Fruit fly (Drosophila melanogaster): Measurements from ENCODE around the gene Nha1.

Nha1 gene

dm6 chr2L:6830264-6830729 lies 39.9 kb downstream of the Nha1 start (continued):
- TF ChIP-seq CG2875 (GFP tag; optimal IDR thresholded peaks at IDR 0.05), result peak; percentile 21
- TF ChIP-seq ranshi (GFP tag; IDR thresholded peaks at IDR 0.05), result no peak
- TF ChIP-seq CG6813 (GFP tag; optimal IDR thresholded peaks at IDR 0.05), result peak; percentile 49
- TF ChIP-seq CG30020 (tag; optimal IDR thresholded peaks at IDR 0.05), result peak; percentile 36
- peak; percentile 27 for TF ChIP-seq CG2202 (tag; optimal IDR thresholded peaks at IDR 0.05)
- 0 out of 2 replicates have a peak, but pooled peaks have one; percentile 7 for TF ChIP-seq ap (GFP tag; IDR thresholded peaks at IDR 0.05)
- peak; percentile 50 for TF ChIP-seq CG1602 (GFP tag; optimal IDR thresholded peaks at IDR 0.05)
- peak; percentile 54; the same call in 1 of the 2 replicates for TF ChIP-seq CG10959 (GFP tag; IDR thresholded peaks at IDR 0.05)
- peak; percentile 88 for TF ChIP-seq CG18262 (tag; optimal IDR thresholded peaks at IDR 0.05)
- peak; percentile 36 for TF ChIP-seq Hand (GFP tag; optimal IDR thresholded peaks at IDR 0.05)
- no peak for TF ChIP-seq CG14014 (GFP tag; IDR thresholded peaks at IDR 0.05)
- TF ChIP-seq CG4360 (GFP tag; IDR thresholded peaks at IDR 0.05), result no peak
- peak in 1 of 2 experiments; percentile 27 for TF ChIP-seq dpn (GFP tag; optimal IDR thresholded peaks at IDR 0.05)
- peak; percentile 53 for TF ChIP-seq CG9437 (GFP tag; optimal IDR thresholded peaks at IDR 0.05)
- TF ChIP-seq E2f1 (GFP tag; IDR thresholded peaks at IDR 0.05), result peak; percentile 36; the same call in 1 of the 2 replicates
- no peak for TF ChIP-seq pan (optimal IDR thresholded peaks at IDR 0.05)
- TF ChIP-seq pan (GFP tag; optimal IDR thresholded peaks at IDR 0.05 in 1 of 2, IDR thresholded peaks at IDR 0.05 in 1 of 2), result peak in 1 of 2 experiments; percentile 15
- peak; percentile 2 for TF ChIP-seq salm (tag; optimal IDR thresholded peaks at IDR 0.05)
- no peak for TF ChIP-seq slou (GFP tag; optimal IDR thresholded peaks at IDR 0.05)
- no peak for TF ChIP-seq gfzf (GFP tag; optimal IDR thresholded peaks at IDR 0.05)
- peak; percentile 45 for TF ChIP-seq scrt (GFP tag; optimal IDR thresholded peaks at IDR 0.05)
- peak; percentile 17 for TF ChIP-seq NfI (GFP tag; optimal IDR thresholded peaks at IDR 0.05)
- no peak for TF ChIP-seq zfh2 (GFP tag; optimal IDR thresholded peaks at IDR 0.05)
- TF ChIP-seq repo (GFP tag; optimal IDR thresholded peaks at IDR 0.05), result no peak
- peak; percentile 68 for TF ChIP-seq fd102C (GFP tag; optimal IDR thresholded peaks at IDR 0.05)
- TF ChIP-seq YL-1 (GFP tag; optimal IDR thresholded peaks at IDR 0.05), result no peak
- peak; percentile 54 for TF ChIP-seq Ets65A (GFP tag)
- TF ChIP-seq Sox100B (GFP tag; optimal IDR thresholded peaks at IDR 0.05), result peak; percentile 78
- TF ChIP-seq CG3163 (GFP tag; optimal IDR thresholded peaks at IDR 0.05), result no peak
- peak; percentile 24 for TF ChIP-seq CG12155 (GFP tag; optimal IDR thresholded peaks at IDR 0.05)
- TF ChIP-seq bcd (GFP tag; optimal IDR thresholded peaks at IDR 0.05), result peak; percentile 55
- no peak for TF ChIP-seq fu2 (GFP tag; optimal IDR thresholded peaks at IDR 0.05)
- peak; percentile 71 for TF ChIP-seq CG12391 (tag; optimal IDR thresholded peaks at IDR 0.05)
- TF ChIP-seq onecut (GFP tag; IDR thresholded peaks at IDR 0.05), result peak; percentile 44
- peak; percentile 27 for TF ChIP-seq Lhr (GFP tag; optimal IDR thresholded peaks at IDR 0.05)
- TF ChIP-seq dysf (GFP tag; IDR thresholded peaks at IDR 0.05), result 0 out of 3 replicates have a peak, but pooled peaks have one; percentile 26
- TF ChIP-seq sens (GFP tag), result peak; percentile 83
- 0 out of 2 replicates have a peak, but pooled peaks have one; percentile 40 for TF ChIP-seq vvl (GFP tag; IDR thresholded peaks at IDR 0.05)
- peak; percentile 79 for TF ChIP-seq CG14710 (tag; optimal IDR thresholded peaks at IDR 0.05)
- no peak for TF ChIP-seq CG7357 (GFP tag; IDR thresholded peaks at IDR 0.05)
- TF ChIP-seq gcm2 (GFP tag; optimal IDR thresholded peaks at IDR 0.05), result no peak
- no peak for TF ChIP-seq tup (GFP tag; optimal IDR thresholded peaks at IDR 0.05)
- TF ChIP-seq CG6689 (GFP tag; IDR thresholded peaks at IDR 0.05), result peak; percentile 61
- peak; percentile 70 for TF ChIP-seq row (GFP tag; IDR thresholded peaks at IDR 0.05)
- no peak for TF ChIP-seq sc (optimal IDR thresholded peaks at IDR 0.05)
- TF ChIP-seq sc (GFP tag; optimal IDR thresholded peaks at IDR 0.05), result peak; percentile 58
- TF ChIP-seq Eip74EF (GFP tag; optimal IDR thresholded peaks at IDR 0.05), result peak in 1 of 2 experiments; percentile 38
- peak; percentile 39 for TF ChIP-seq CG6854 (GFP tag; optimal IDR thresholded peaks at IDR 0.05)
- peak; percentile 85 for TF ChIP-seq dmrt11E (tag; optimal IDR thresholded peaks at IDR 0.05)
- TF ChIP-seq Deaf1 (tag; optimal IDR thresholded peaks at IDR 0.05), result peak; percentile 34
- peak; percentile 41 for TF ChIP-seq ewg (GFP tag; optimal IDR thresholded peaks at IDR 0.05)
